Fruit fly (Drosophila melanogaster) whole organism, embryonic: Measurements from ENCODE around the gene Polr1B.

Source experiments
- Antp ChIP-seq: fragments of 200-800 bp; sonication (Bioruptor generic); optimal IDR thresholded peaks from 3 replicates; lab custom pipeline; 2016; ENCODE audit warnings: missing biosample characterization, missing genetic modification characterization
- CG10147 ChIP-seq: fragments of 200-800 bp; sonication (Bioruptor generic); optimal IDR thresholded peaks from 2 replicates; lab custom pipeline; 2019; ENCODE audit warnings: missing biosample characterization, mild to moderate bottlenecking, missing genetic modification characterization, moderate library complexity
- CG10267 ChIP-seq: fragments of 200-800 bp; sonication (Bioruptor generic); optimal IDR thresholded peaks from 2 replicates; lab custom pipeline; 2018; ENCODE audit warnings: missing biosample characterization, mild to moderate bottlenecking, missing genetic modification characterization, moderate library complexity
- CG10462 ChIP-seq: fragments of 200-800 bp; sonication (Bioruptor generic); optimal IDR thresholded peaks from 2 replicates; lab custom pipeline; 2016; ENCODE audit warnings: missing biosample characterization, missing genetic modification characterization
- CG10979 ChIP-seq: fragments of 200-800 bp; sonication (Bioruptor generic); optimal IDR thresholded peaks from 2 replicates; lab custom pipeline; 2018; ENCODE audit warnings: missing biosample characterization, mild to moderate bottlenecking, missing genetic modification characterization, moderate library complexity
- CG11456 ChIP-seq: fragments of 200-800 bp; sonication (Bioruptor generic); IDR thresholded peaks from 3 replicates; pipeline ENCODE4 v1.3.6; 2022; ENCODE audit warnings: missing biosample characterization, missing genetic modification characterization
- CG15601 ChIP-seq: fragments of 200-800 bp; sonication (Bioruptor generic); optimal IDR thresholded peaks from 3 replicates; lab custom pipeline; 2019; ENCODE audit warnings: missing biosample characterization, mild to moderate bottlenecking, missing genetic modification characterization, moderate library complexity
- CG1603 ChIP-seq: fragments of 200-800 bp; sonication (Bioruptor generic); optimal IDR thresholded peaks from 2 replicates; lab custom pipeline; 2019; ENCODE audit warnings: missing biosample characterization, mild to moderate bottlenecking, missing genetic modification characterization, moderate library complexity
- CG1647 ChIP-seq: fragments of 200-800 bp; sonication (Bioruptor generic); optimal IDR thresholded peaks from 3 replicates; lab custom pipeline; 2016; ENCODE audit warnings: missing biosample characterization, missing genetic modification characterization
- CG2202 ChIP-seq: fragments of 200-800 bp; sonication (Bioruptor generic); optimal IDR thresholded peaks from 2 replicates; lab custom pipeline; 2018; ENCODE audit warnings: missing biosample characterization, mild to moderate bottlenecking, missing genetic modification characterization
- CG2678 ChIP-seq: fragments of 200-800 bp; sonication (Bioruptor generic); optimal IDR thresholded peaks from 3 replicates; lab custom pipeline; 2019; ENCODE audit warnings: missing biosample characterization, mild to moderate bottlenecking, missing genetic modification characterization, moderate library complexity
- CG30431 ChIP-seq: fragments of 200-800 bp; sonication (Bioruptor generic); optimal IDR thresholded peaks from 2 replicates; lab custom pipeline; 2017; ENCODE audit warnings: missing biosample characterization, missing genetic modification characterization
- CG31365 ChIP-seq: fragments of 200-800 bp; sonication (Bioruptor generic); optimal IDR thresholded peaks from 2 replicates; lab custom pipeline; 2018; ENCODE audit warnings: missing biosample characterization, mild to moderate bottlenecking, missing genetic modification characterization
- CG6765 ChIP-seq: fragments of 200-800 bp; sonication (Bioruptor generic); optimal IDR thresholded peaks from 3 replicates; lab custom pipeline; 2017; ENCODE audit warnings: missing biosample characterization, mild to moderate bottlenecking, missing genetic modification characterization
- CG8290 ChIP-seq, 3 experiments: fragments of 200-800 bp; sonication (Bioruptor generic); optimal IDR thresholded peaks; 2 replicates each; lab custom pipeline; 2016 to 2019; ENCODE audit warnings: missing biosample characterization in 3 of 3, missing genetic modification characterization in 3 of 3, mild to moderate bottlenecking in 2 of 3, moderate library complexity in 1 of 3
- CG9727 ChIP-seq: fragments of 200-800 bp; sonication (Bioruptor generic); optimal IDR thresholded peaks from 3 replicates; lab custom pipeline; 2017; ENCODE audit warnings: missing biosample characterization, mild to moderate bottlenecking, missing genetic modification characterization
- Drgx ChIP-seq: fragments of 200-800 bp; sonication (Bioruptor generic); IDR thresholded peaks from 2 replicates; pipeline ENCODE4 v1.3.6; 2022; ENCODE audit warnings: missing biosample characterization, missing genetic modification characterization
- Ets65A ChIP-seq: fragments of 200-800 bp; sonication (Bioruptor generic); peaks from one replicate; lab custom pipeline; 2016; ENCODE audit warnings: missing biosample characterization, missing genetic modification characterization
- Ets97D ChIP-seq: fragments of 200-800 bp; sonication (Bioruptor generic); optimal IDR thresholded peaks from 3 replicates; lab custom pipeline; 2016; ENCODE audit warnings: missing biosample characterization, missing genetic modification characterization
- Fer1 ChIP-seq: fragments of 200-800 bp; sonication (Bioruptor generic); optimal IDR thresholded peaks from 2 replicates; lab custom pipeline; 2017; ENCODE audit warnings: missing biosample characterization, mild to moderate bottlenecking, missing genetic modification characterization
- HHEX ChIP-seq: fragments of 200-800 bp; sonication (Bioruptor generic); optimal IDR thresholded peaks from 3 replicates; lab custom pipeline; 2017; ENCODE audit warnings: missing biosample characterization, mild to moderate bottlenecking, missing genetic modification characterization, missing genetic modification reagents
- HLH3B ChIP-seq: fragments of 200-800 bp; sonication (Bioruptor generic); IDR thresholded peaks from 2 replicates; pipeline ENCODE4 v1.3.6; 2022; ENCODE audit warnings: missing biosample characterization, missing genetic modification characterization
- Hand ChIP-seq: fragments of 200-800 bp; sonication (Bioruptor generic); optimal IDR thresholded peaks from 2 replicates; lab custom pipeline; 2017; ENCODE audit warnings: mild to moderate bottlenecking, missing biosample characterization, missing genetic modification reagents, missing genetic modification characterization
- Hr39 ChIP-seq: fragments of >200 bp; optimal IDR thresholded peaks from 2 replicates; lab custom pipeline; 2017
- Med ChIP-seq: fragments of 200-800 bp; sonication (Bioruptor generic); peaks from one replicate; lab custom pipeline; 2016; ENCODE audit warnings: missing biosample characterization, missing genetic modification characterization, mild to moderate bottlenecking, inconsistent platforms, moderate library complexity
- PHDP ChIP-seq: fragments of 200-800 bp; sonication (Bioruptor generic); optimal IDR thresholded peaks from 3 replicates; lab custom pipeline; 2018; ENCODE audit warnings: missing biosample characterization, mild to moderate bottlenecking, missing genetic modification characterization, moderate library complexity
- Pdp1 ChIP-seq, 2 experiments: fragments of 200-800 bp; sonication (Bioruptor generic); optimal IDR thresholded peaks; 3 replicates each; lab custom pipeline; 2016; ENCODE audit warnings: missing biosample characterization in 2 of 2, missing genetic modification characterization in 2 of 2, mild to moderate bottlenecking in 1 of 2, moderate library complexity in 1 of 2
- bsh ChIP-seq, 2 experiments: fragments of 200-800 bp; sonication (Bioruptor generic); optimal IDR thresholded peaks; 2 replicates each; lab custom pipeline; 2017 to 2018; ENCODE audit warnings: mild to moderate bottlenecking in 2 of 2, missing biosample characterization in 2 of 2, missing genetic modification characterization in 2 of 2, moderate library complexity in 1 of 2
- chinmo ChIP-seq: fragments of 200-800 bp; sonication (Bioruptor generic); IDR thresholded peaks from 4 replicates; pipeline ENCODE4 v1.3.6; 2022; ENCODE audit warnings: missing biosample characterization, missing genetic modification characterization; ENCODE audit not compliant: partially characterized antibody
- chm ChIP-seq: fragments of 200-800 bp; sonication (Bioruptor generic); IDR thresholded peaks from 2 replicates; pipeline ENCODE4 v1.3.6; 2022; ENCODE audit warnings: missing biosample characterization, missing genetic modification characterization
- chn ChIP-seq: fragments of 200-800 bp; sonication (Bioruptor generic); optimal IDR thresholded peaks from 2 replicates; lab custom pipeline; 2016; ENCODE audit warnings: missing biosample characterization, missing genetic modification characterization
- corto ChIP-seq: fragments of 200-800 bp; sonication (Bioruptor generic); optimal IDR thresholded peaks from 2 replicates; lab custom pipeline; 2016; ENCODE audit warnings: missing biosample characterization, mild to moderate bottlenecking, missing genetic modification characterization, moderate library complexity
- dpn ChIP-seq, 2 experiments: fragments of 200-800 bp; sonication (Bioruptor generic); optimal IDR thresholded peaks; 3 replicates each; lab custom pipeline; 2016; ENCODE audit warnings: missing biosample characterization in 2 of 2, missing genetic modification characterization in 2 of 2
- gem ChIP-seq: fragments of 200-800 bp; sonication (Bioruptor generic); optimal IDR thresholded peaks from 2 replicates; lab custom pipeline; 2019; ENCODE audit warnings: missing biosample characterization, mild to moderate bottlenecking, missing genetic modification characterization, moderate library complexity
- ind ChIP-seq: fragments of 200-800 bp; sonication (Bioruptor generic); optimal IDR thresholded peaks from 3 replicates; lab custom pipeline; 2016; ENCODE audit warnings: missing biosample characterization, missing genetic modification characterization
- jigr1 ChIP-seq: fragments of 200-800 bp; sonication (Bioruptor generic); IDR thresholded peaks from 3 replicates; pipeline ENCODE4 v1.3.6; 2022; ENCODE audit warnings: missing biosample characterization, missing genetic modification characterization
- lbe ChIP-seq: fragments of 200-800 bp; sonication (Bioruptor generic); optimal IDR thresholded peaks from 2 replicates; lab custom pipeline; 2016; ENCODE audit warnings: missing biosample characterization, mild to moderate bottlenecking, missing genetic modification characterization
- nom ChIP-seq: fragments of 200-800 bp; sonication (Bioruptor generic); optimal IDR thresholded peaks from 2 replicates; lab custom pipeline; 2017; ENCODE audit warnings: missing biosample characterization, missing genetic modification characterization, mild to moderate bottlenecking, moderate library complexity, missing genetic modification reagents
- odd ChIP-seq: fragments of 200-800 bp; sonication (Bioruptor generic); optimal IDR thresholded peaks from 2 replicates; lab custom pipeline; 2017; ENCODE audit warnings: missing biosample characterization, mild to moderate bottlenecking, missing genetic modification characterization
- row ChIP-seq: fragments of 200-800 bp; sonication (Bioruptor generic); IDR thresholded peaks from 3 replicates; pipeline ENCODE4 v1.3.6; 2022; ENCODE audit warnings: missing biosample characterization, missing genetic modification characterization
- sd ChIP-seq: fragments of 200-800 bp; sonication (Bioruptor generic); optimal IDR thresholded peaks from 3 replicates; lab custom pipeline; 2018; ENCODE audit warnings: missing biosample characterization, mild to moderate bottlenecking, missing genetic modification characterization, moderate library complexity
- unc-4 ChIP-seq: fragments of 200-800 bp; sonication (Bioruptor generic); IDR thresholded peaks from 2 replicates; pipeline ENCODE4 v1.3.6; 2022; ENCODE audit warnings: missing biosample characterization, missing genetic modification characterization; ENCODE audit not compliant: partially characterized antibody
- vvl ChIP-seq: fragments of 200-800 bp; sonication (Bioruptor generic); IDR thresholded peaks from 2 replicates; pipeline ENCODE4 v1.3.6; 2022; ENCODE audit warnings: missing biosample characterization, missing genetic modification characterization
- z ChIP-seq: fragments of 200-800 bp; sonication (Bioruptor generic); IDR thresholded peaks from 3 replicates; pipeline ENCODE4 v1.3.6; 2022; ENCODE audit warnings: missing biosample characterization, missing genetic modification characterization
- zfh1 ChIP-seq: fragments of 200-800 bp; sonication (Bioruptor generic); IDR thresholded peaks from 3 replicates; pipeline ENCODE4 v1.3.6; 2022; ENCODE audit warnings: missing biosample characterization, missing genetic modification characterization

The Polr1B gene

dm6 chr2L:425491-425890, 21.4 kb downstream of the Polr1B start (continued):
- TF ChIP-seq Ets97D, result no peak
- no peak for TF ChIP-seq Hr39 (lab: Kevin White, UChicago)
- TF ChIP-seq CG2202 (tag; lab: Kevin White, UChicago), result peak; percentile 3
- peak; percentile 43 for TF ChIP-seq CG2678
- no peak for TF ChIP-seq Hand
- TF ChIP-seq bsh (GFP tag; optimal IDR thresholded peaks at IDR 0.05; lab: Kevin White, UChicago), result peak in 1 of 2 experiments; percentile 29
- TF ChIP-seq CG1603 (tag; lab: Kevin White, UChicago), result peak; percentile 43
- TF ChIP-seq PHDP (tag; lab: Kevin White, UChicago), result peak; percentile 46
- TF ChIP-seq CG10147 (GFP tag; lab: Kevin White, UChicago), result peak; percentile 5
- peak; percentile 8 for TF ChIP-seq odd
- TF ChIP-seq CG6765, result peak; percentile 30
- peak; percentile 90 for TF ChIP-seq sd (tag; lab: Kevin White, UChicago)
- TF ChIP-seq gem (tag; lab: Kevin White, UChicago), result peak; percentile 13
- peak; percentile 21 for TF ChIP-seq Fer1 (GFP tag; lab: Kevin White, UChicago)
- TF ChIP-seq ind (GFP tag; lab: Kevin White, UChicago), result no peak
- peak; percentile 12 for TF ChIP-seq CG15601
- peak; percentile 6 for TF ChIP-seq CG31365
- no peak for TF ChIP-seq CG8290 (GFP tag; optimal IDR thresholded peaks at IDR 0.05; lab: Kevin White, UChicago)
- TF ChIP-seq CG8290 (tag; optimal IDR thresholded peaks at IDR 0.05; lab: Kevin White, UChicago), result peak in 1 of 2 experiments; percentile 62
- no peak for TF ChIP-seq unc-4 (GFP tag; lab: Robert Waterston, UW)

dm6 chr2L:426449-426848, 22.4 kb downstream of the Polr1B start:
- TF ChIP-seq chinmo (GFP tag; lab: Robert Waterston, UW) (no peak), jigr1 (GFP tag; lab: Robert Waterston, UW) (no peak), Med (GFP tag; lab: Kevin White, UChicago) (peak; percentile 17), CG10462 (GFP tag; lab: Kevin White, UChicago) (no peak), chn (no peak)

- no peak for TF ChIP-seq dpn (GFP tag; optimal IDR thresholded peaks at IDR 0.05; lab: Kevin White, UChicago)
- TF ChIP-seq HHEX (GFP tag; lab: Kevin White, UChicago), result no peak
- TF ChIP-seq CG1647, result no peak
- peak; percentile 3 for TF ChIP-seq CG10267 (tag; lab: Kevin White, UChicago)
- peak; percentile 54; the same call in 1 of the 3 replicates for TF ChIP-seq zfh1
- peak; percentile 94 for TF ChIP-seq nom (GFP tag; lab: Kevin White, UChicago)
- peak; percentile 47 for TF ChIP-seq CG10979 (tag; lab: Kevin White, UChicago)
- TF ChIP-seq CG9727 (GFP tag; lab: Kevin White, UChicago), result peak; percentile 21
- TF ChIP-seq CG30431, result peak; percentile 18
- TF ChIP-seq Drgx (GFP tag; lab: Robert Waterston, UW), result peak; percentile 93
- no peak; the same call in 1 of the 2 replicates for TF ChIP-seq HLH3B (GFP tag; lab: Robert Waterston, UW)
- TF ChIP-seq Antp (GFP tag; lab: Kevin White, UChicago), result no peak
- no peak for TF ChIP-seq Ets65A (GFP tag; lab: Kevin White, UChicago)
- peak; percentile 49 for TF ChIP-seq gem (tag; lab: Kevin White, UChicago)
- peak; percentile 92 for TF ChIP-seq corto
- peak in 1 of 2 experiments; percentile 13 for TF ChIP-seq Pdp1 (GFP tag; optimal IDR thresholded peaks at IDR 0.05; lab: Kevin White, UChicago)
- no peak for TF ChIP-seq chinmo (GFP tag; lab: Robert Waterston, UW)
- peak; percentile 24; the same call in 1 of the 2 replicates for TF ChIP-seq chm (GFP tag; lab: Robert Waterston, UW)
- no peak for TF ChIP-seq CG11456 (GFP tag; lab: Robert Waterston, UW)
- TF ChIP-seq z (GFP tag; lab: Robert Waterston, UW), result no peak
- peak; percentile 55; the same call in 2 of the 3 replicates for TF ChIP-seq row (GFP tag; lab: Robert Waterston, UW)
- no peak for TF ChIP-seq Hr39 (lab: Kevin White, UChicago)
- peak; percentile 86 for TF ChIP-seq lbe (GFP tag; lab: Kevin White, UChicago)
- TF ChIP-seq vvl, result peak; percentile 35; the same call in 1 of the 2 replicates
- no peak for TF ChIP-seq Hand
Observed at dm6 chr2L:427338-428234, 23.5 kb downstream of the Polr1B start.
